Fruit fly (Drosophila melanogaster) Kc167 (cell line): ENCODE data around the gene TotB.

Experiments used
- Myc ChIP-seq: fragments of >200 bp; optimal IDR thresholded peaks from 2 replicates; lab custom pipeline; 2017; ENCODE audit warnings: missing external identifiers
- Sin3A ChIP-seq: fragments of >200 bp; optimal IDR thresholded peaks from 2 replicates; lab custom pipeline; 2018; ENCODE audit warnings: missing external identifiers
- h ChIP-seq: fragments of >200 bp; optimal IDR thresholded peaks from 3 replicates; lab custom pipeline; 2018; ENCODE audit warnings: missing external identifiers
- insv ChIP-seq: fragments of >200 bp; optimal IDR thresholded peaks from 3 replicates; lab custom pipeline; 2018; ENCODE audit warnings: missing external identifiers
- psq ChIP-seq: fragments of >200 bp; optimal IDR thresholded peaks from 2 replicates; lab custom pipeline; 2017; ENCODE audit warnings: missing external identifiers
- ttk ChIP-seq: sonication (Bioruptor generic); optimal IDR thresholded peaks from 2 replicates; lab custom pipeline; 2017; ENCODE audit warnings: missing external identifiers

DNA sequence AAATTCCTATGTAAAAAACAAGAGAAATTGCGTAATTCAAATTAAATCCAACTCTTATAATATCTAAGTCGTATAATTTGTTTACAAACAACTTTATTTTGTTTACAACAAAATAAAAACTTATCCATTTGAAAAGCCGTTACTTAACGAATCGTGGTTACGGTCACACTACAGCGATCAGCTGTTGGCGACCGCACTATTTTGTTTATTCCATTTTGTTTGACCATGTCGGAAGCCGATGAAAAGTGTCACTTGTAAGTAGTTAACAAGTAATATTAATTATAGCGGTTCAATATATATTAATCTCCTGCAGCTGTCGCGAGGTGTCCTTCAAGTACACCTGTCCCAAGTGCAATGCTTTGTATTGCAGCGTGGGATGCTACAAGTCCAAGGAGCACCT is 42.8 kb upstream of the TotB start, which contains the start of gene CG31223:
- TF ChIP-seq Myc (no peak), ttk (lab: Kevin White, UChicago) (no peak), insv (lab: Kevin White, UChicago) (no peak), psq (lab: Kevin White, UChicago) (no peak), h (lab: Kevin White, UChicago) (no peak), Sin3A (no peak)
